Fruit fly (Drosophila melanogaster) whole organism, adult: Measurements from ENCODE around the gene CHKov2.

Experiments
- CG1620 ChIP-seq: fragments of 200-800 bp; sonication (Bioruptor generic); optimal IDR thresholded peaks from 2 replicates; lab custom pipeline; 2016; ENCODE audit warnings: missing biosample characterization, missing genetic modification characterization
- CG33017 ChIP-seq: fragments of 200-800 bp; sonication (Bioruptor generic); optimal IDR thresholded peaks from 2 replicates; lab custom pipeline; 2018; ENCODE audit warnings: missing biosample characterization, mild to moderate bottlenecking, missing genetic modification characterization, moderate library complexity
- CG7045 ChIP-seq: fragments of 200-800 bp; sonication (Bioruptor generic); optimal IDR thresholded peaks from 2 replicates; lab custom pipeline; 2017; ENCODE audit warnings: missing biosample characterization, mild to moderate bottlenecking, missing genetic modification characterization
- Crg-1 ChIP-seq: fragments of 200-800 bp; sonication (Bioruptor generic); optimal IDR thresholded peaks from 2 replicates; lab custom pipeline; 2016; ENCODE audit warnings: missing biosample characterization, missing genetic modification characterization
- Hr96 ChIP-seq: fragments of 200-800 bp; sonication (Bioruptor generic); optimal IDR thresholded peaks from 2 replicates; lab custom pipeline; 2016; ENCODE audit warnings: missing biosample characterization, missing genetic modification characterization
- cic ChIP-seq: fragments of 200-800 bp; sonication (Bioruptor generic); optimal IDR thresholded peaks from 2 replicates; lab custom pipeline; 2017; ENCODE audit warnings: missing biosample characterization, mild to moderate bottlenecking, missing genetic modification characterization, moderate library complexity
- cnc ChIP-seq, 2 experiments: fragments of >200 bp; optimal IDR thresholded peaks; 2 replicates each; lab custom pipeline; 2017
- kay ChIP-seq: fragments of 200-800 bp; sonication (Bioruptor generic); peaks from one replicate; lab custom pipeline; 2016; ENCODE audit warnings: missing biosample characterization, missing genetic modification characterization, borderline replicate concordance
- ovo ChIP-seq: fragments of 200-800 bp; sonication (Bioruptor generic); optimal IDR thresholded peaks from 2 replicates; lab custom pipeline; 2016; ENCODE audit warnings: missing biosample characterization, missing genetic modification characterization
- pad ChIP-seq: fragments of 200-800 bp; sonication (Bioruptor generic); optimal IDR thresholded peaks from 3 replicates; lab custom pipeline; 2017; ENCODE audit warnings: missing biosample characterization, missing genetic modification characterization, mild to moderate bottlenecking, moderate library complexity, missing genetic modification reagents
- tj ChIP-seq: fragments of 200-800 bp; sonication (Bioruptor generic); optimal IDR thresholded peaks from 3 replicates; lab custom pipeline; 2017; ENCODE audit warnings: missing biosample characterization, mild to moderate bottlenecking, missing genetic modification characterization, moderate library complexity

dm6 chr3R:25313771-25314170 is 17.2 kb downstream of the CHKov2 start, which contains the start of gene CG31087:
- no peak for TF ChIP-seq pad (GFP tag; lab: Kevin White, UChicago)
- TF ChIP-seq CG33017 (tag; lab: Kevin White, UChicago): no peak
- no peak for TF ChIP-seq tj (GFP tag; lab: Kevin White, UChicago)
- TF ChIP-seq Hr96 (GFP tag; lab: Kevin White, UChicago): no peak
- TF ChIP-seq cic (GFP tag; lab: Kevin White, UChicago): peak; percentile 63
- TF ChIP-seq Crg-1 (GFP tag; lab: Kevin White, UChicago): no peak
- no peak for TF ChIP-seq cnc (optimal IDR thresholded peaks at IDR 0.05; lab: Kevin White, UChicago)
- no peak for TF ChIP-seq ovo
- TF ChIP-seq kay (GFP tag; lab: Kevin White, UChicago): no peak
- TF ChIP-seq CG1620: no peak
- no peak for TF ChIP-seq CG7045
